Fruit fly (Drosophila melanogaster) whole organism, embryonic: ENCODE data around the gene yps.
A peak's percentile ranks its signal among the peaks of the same experiment; 100 is the strongest.

ENCODE experiments used
- Abd-B ChIP-seq: fragments of 200-800 bp; sonication (Bioruptor generic); optimal IDR thresholded peaks from 2 replicates; lab custom pipeline; 2018; ENCODE audit warnings: missing biosample characterization, mild to moderate bottlenecking, missing genetic modification characterization, moderate library complexity
- Ada2b ChIP-seq: fragments of 200-800 bp; sonication (Bioruptor generic); IDR thresholded peaks from 2 replicates; pipeline ENCODE4 v1.3.6; 2022; ENCODE audit warnings: missing biosample characterization, missing genetic modification characterization
- Blimp-1 ChIP-seq: fragments of 200-800 bp; sonication (Bioruptor generic); optimal IDR thresholded peaks from 3 replicates; lab custom pipeline; 2018; ENCODE audit warnings: missing biosample characterization, missing genetic modification characterization, mild to moderate bottlenecking, moderate library complexity, missing genetic modification reagents
- CG10274 ChIP-seq: fragments of 200-800 bp; sonication (Bioruptor generic); optimal IDR thresholded peaks from 3 replicates; lab custom pipeline; 2017; ENCODE audit warnings: missing biosample characterization, mild to moderate bottlenecking, missing genetic modification characterization
- CG10321 ChIP-seq: fragments of 200-800 bp; sonication (Bioruptor generic); IDR thresholded peaks from 2 replicates; pipeline ENCODE4 v1.3.6; 2022; ENCODE audit warnings: missing biosample characterization, missing genetic modification characterization
- CG10366 ChIP-seq: fragments of 200-800 bp; sonication (Bioruptor generic); IDR thresholded peaks from 2 replicates; pipeline ENCODE4 v1.3.6; 2022; ENCODE audit warnings: missing biosample characterization, missing genetic modification characterization
- CG11696 ChIP-seq: fragments of 200-800 bp; sonication (Bioruptor generic); IDR thresholded peaks from 2 replicates; pipeline ENCODE4 v1.3.6; 2022; ENCODE audit warnings: missing biosample characterization, missing genetic modification characterization
- CG12236 ChIP-seq: fragments of 200-800 bp; sonication (Bioruptor generic); optimal IDR thresholded peaks from 2 replicates; lab custom pipeline; 2016; ENCODE audit warnings: missing biosample characterization, missing genetic modification characterization
- CG13287 ChIP-seq: fragments of 200-800 bp; sonication (Bioruptor generic); IDR thresholded peaks from 2 replicates; pipeline ENCODE4 v1.3.6; 2022; ENCODE audit warnings: missing biosample characterization, missing genetic modification characterization; ENCODE audit not compliant: partially characterized antibody
- CG1647 ChIP-seq: fragments of 200-800 bp; sonication (Bioruptor generic); optimal IDR thresholded peaks from 3 replicates; lab custom pipeline; 2016; ENCODE audit warnings: missing biosample characterization, missing genetic modification characterization
- CG18011 ChIP-seq: fragments of 200-800 bp; sonication (Bioruptor generic); optimal IDR thresholded peaks from 2 replicates; lab custom pipeline; 2017; ENCODE audit warnings: missing biosample characterization, missing genetic modification characterization, mild to moderate bottlenecking, moderate library complexity, missing genotype
- CG31224 ChIP-seq: fragments of 200-800 bp; sonication (Bioruptor generic); IDR thresholded peaks from 2 replicates; pipeline ENCODE4 v1.3.6; 2022; ENCODE audit warnings: missing biosample characterization, missing genetic modification characterization
- CG31441 ChIP-seq: fragments of 200-800 bp; sonication (Bioruptor generic); IDR thresholded peaks from 2 replicates; pipeline ENCODE4 v1.3.6; 2022; ENCODE audit warnings: missing biosample characterization, missing genetic modification characterization
- CG3726 ChIP-seq: fragments of 200-800 bp; sonication (Bioruptor generic); IDR thresholded peaks from 3 replicates; pipeline ENCODE4, ENCODE4 v1.3.6; 2022; ENCODE audit warnings: missing biosample characterization, missing genetic modification characterization
- CG3847 ChIP-seq: fragments of 200-800 bp; sonication (Bioruptor generic); IDR thresholded peaks from 2 replicates; pipeline ENCODE4 v1.3.6; 2022; ENCODE audit warnings: missing biosample characterization, missing genetic modification characterization
- CG3995 ChIP-seq: fragments of 200-800 bp; sonication (Bioruptor generic); optimal IDR thresholded peaks from 3 replicates; lab custom pipeline; 2016; ENCODE audit warnings: missing biosample characterization, missing genetic modification characterization
- CG4282 ChIP-seq: fragments of 200-800 bp; sonication (Bioruptor generic); optimal IDR thresholded peaks from 2 replicates; lab custom pipeline; 2016; ENCODE audit warnings: missing biosample characterization, missing genetic modification characterization
- CG6683 ChIP-seq: fragments of 200-800 bp; sonication (Bioruptor generic); optimal IDR thresholded peaks from 2 replicates; lab custom pipeline; 2017; ENCODE audit warnings: missing biosample characterization, mild to moderate bottlenecking, missing genetic modification characterization, missing genetic modification reagents
- CG6689 ChIP-seq: fragments of 200-800 bp; sonication (Bioruptor generic); IDR thresholded peaks from 2 replicates; pipeline ENCODE4 v1.3.6; 2022; ENCODE audit warnings: missing biosample characterization, missing genetic modification characterization
- CG6813 ChIP-seq: fragments of 200-800 bp; sonication (Bioruptor generic); optimal IDR thresholded peaks from 2 replicates; lab custom pipeline; 2017; ENCODE audit warnings: missing biosample characterization, missing genetic modification characterization, mild to moderate bottlenecking, moderate library complexity, missing genetic modification reagents
- CG7372 ChIP-seq: fragments of 200-800 bp; sonication (Bioruptor generic); IDR thresholded peaks from 2 replicates; pipeline ENCODE4 v1.3.6; 2022; ENCODE audit warnings: missing biosample characterization, missing genetic modification characterization
- CG7745 ChIP-seq: fragments of 200-800 bp; sonication (Bioruptor generic); optimal IDR thresholded peaks from 2 replicates; lab custom pipeline; 2018; ENCODE audit warnings: missing biosample characterization, mild to moderate bottlenecking, missing genetic modification characterization, moderate library complexity
- CG9437 ChIP-seq: fragments of 200-800 bp; sonication (Bioruptor generic); optimal IDR thresholded peaks from 2 replicates; lab custom pipeline; 2018; ENCODE audit warnings: missing biosample characterization, mild to moderate bottlenecking, missing genetic modification characterization
- CG9817 ChIP-seq: fragments of 200-800 bp; sonication (Bioruptor generic); optimal IDR thresholded peaks from 2 replicates; lab custom pipeline; 2018; ENCODE audit warnings: missing biosample characterization, mild to moderate bottlenecking, missing genetic modification characterization, moderate library complexity
- Eip74EF ChIP-seq, 2 experiments: fragments of 200-800 bp in 1 of 2; fragments of >200 bp in 1 of 2; sonication (Bioruptor generic) in 1 of 2; optimal IDR thresholded peaks; 2 replicates each; lab custom pipeline; 2017 to 2019; ENCODE audit warnings: missing biosample characterization in 2 of 2, missing genetic modification characterization in 2 of 2, mild to moderate bottlenecking in 1 of 2, moderate library complexity in 1 of 2
- Hsf ChIP-seq: fragments of 200-800 bp; sonication (Bioruptor generic); optimal IDR thresholded peaks from 3 replicates; lab custom pipeline; 2016; ENCODE audit warnings: missing biosample characterization, missing genetic modification characterization
- Vsx1 ChIP-seq: fragments of 200-800 bp; sonication (Bioruptor generic); optimal IDR thresholded peaks from 2 replicates; lab custom pipeline; 2017; ENCODE audit warnings: missing biosample characterization, mild to moderate bottlenecking, missing genetic modification characterization, missing genetic modification reagents
- ab ChIP-seq: fragments of 200-800 bp; sonication (Bioruptor generic); optimal IDR thresholded peaks from 2 replicates; lab custom pipeline; 2016; ENCODE audit warnings: missing biosample characterization, missing genetic modification characterization
- ap ChIP-seq: fragments of 200-800 bp; sonication (Bioruptor generic); IDR thresholded peaks from 2 replicates; pipeline ENCODE4 v1.3.6; 2022; ENCODE audit warnings: missing biosample characterization, missing genetic modification characterization
- ara ChIP-seq: fragments of 200-800 bp; sonication (Bioruptor generic); IDR thresholded peaks from 2 replicates; pipeline ENCODE4 v1.3.6; 2022; ENCODE audit warnings: missing biosample characterization, missing genetic modification characterization
- bab2 ChIP-seq: fragments of 200-800 bp; sonication (Bioruptor generic); optimal IDR thresholded peaks from 2 replicates; lab custom pipeline; 2016; ENCODE audit warnings: missing biosample characterization, missing genetic modification characterization
- bbx ChIP-seq: fragments of 200-800 bp; sonication (Bioruptor generic); IDR thresholded peaks from 2 replicates; pipeline ENCODE4 v1.3.6; 2022; ENCODE audit warnings: missing biosample characterization, missing genetic modification characterization; ENCODE audit not compliant: partially characterized antibody
- br ChIP-seq: fragments of >200 bp; optimal IDR thresholded peaks from 2 replicates; lab custom pipeline; 2017
- chn ChIP-seq: fragments of 200-800 bp; sonication (Bioruptor generic); optimal IDR thresholded peaks from 2 replicates; lab custom pipeline; 2016; ENCODE audit warnings: missing biosample characterization, missing genetic modification characterization
- dan ChIP-seq: fragments of 200-800 bp; sonication (Bioruptor generic); IDR thresholded peaks from 2 replicates; pipeline ENCODE4 v1.3.6; 2022; ENCODE audit warnings: missing biosample characterization, missing genetic modification characterization
- danr ChIP-seq: fragments of 200-800 bp; sonication (Bioruptor generic); IDR thresholded peaks from 2 replicates; pipeline ENCODE4 v1.3.6; 2022; ENCODE audit warnings: missing biosample characterization, missing genetic modification characterization
- eve ChIP-seq, 2 experiments: fragments of >200 bp; optimal IDR thresholded peaks; 2 replicates each; lab custom pipeline; 2017; ENCODE audit warnings: missing biosample characterization in 2 of 2, missing genetic modification characterization in 2 of 2
- fru ChIP-seq: fragments of >200 bp; optimal IDR thresholded peaks from 2 replicates; lab custom pipeline; 2017
- gem ChIP-seq: fragments of 200-800 bp; sonication (Bioruptor generic); optimal IDR thresholded peaks from 2 replicates; lab custom pipeline; 2019; ENCODE audit warnings: missing biosample characterization, mild to moderate bottlenecking, missing genetic modification characterization, moderate library complexity
- ind ChIP-seq: fragments of 200-800 bp; sonication (Bioruptor generic); optimal IDR thresholded peaks from 3 replicates; lab custom pipeline; 2016; ENCODE audit warnings: missing biosample characterization, missing genetic modification characterization
- kay ChIP-seq: fragments of 200-800 bp; sonication (Bioruptor generic); optimal IDR thresholded peaks from 2 replicates; lab custom pipeline; 2016; ENCODE audit warnings: missing biosample characterization, missing genetic modification characterization
- lilli ChIP-seq: fragments of 200-800 bp; sonication (Bioruptor generic); optimal IDR thresholded peaks from 3 replicates; lab custom pipeline; 2016; ENCODE audit warnings: missing biosample characterization, missing genetic modification characterization
- luna ChIP-seq: fragments of 200-800 bp; sonication (Bioruptor generic); optimal IDR thresholded peaks from 2 replicates; lab custom pipeline; 2016; ENCODE audit warnings: missing biosample characterization, missing genetic modification characterization
- org-1 ChIP-seq: fragments of 200-800 bp; sonication (Bioruptor generic); optimal IDR thresholded peaks from 2 replicates; lab custom pipeline; 2017; ENCODE audit warnings: missing biosample characterization, missing genetic modification characterization
- phol ChIP-seq: fragments of 200-800 bp; sonication (Bioruptor generic); optimal IDR thresholded peaks from 3 replicates; lab custom pipeline; 2018; ENCODE audit warnings: missing biosample characterization, mild to moderate bottlenecking, missing genetic modification characterization, moderate library complexity
- seq ChIP-seq: fragments of 200-800 bp; sonication (Bioruptor generic); IDR thresholded peaks from 2 replicates; pipeline ENCODE4 v1.3.6; 2022; ENCODE audit warnings: missing biosample characterization, missing genetic modification characterization
- sisA ChIP-seq: fragments of 200-800 bp; sonication (Bioruptor generic); IDR thresholded peaks from 2 replicates; pipeline ENCODE4 v1.3.6; 2022; ENCODE audit warnings: missing biosample characterization, missing genetic modification characterization
- slou ChIP-seq: fragments of 200-800 bp; sonication (Bioruptor generic); optimal IDR thresholded peaks from 3 replicates; lab custom pipeline; 2016; ENCODE audit warnings: missing biosample characterization, missing genetic modification characterization
- unpg ChIP-seq: fragments of 200-800 bp; sonication (Bioruptor generic); optimal IDR thresholded peaks from 3 replicates; lab custom pipeline; 2018; ENCODE audit warnings: missing biosample characterization, mild to moderate bottlenecking, missing genetic modification characterization, moderate library complexity
- wek ChIP-seq: fragments of 200-800 bp; sonication (Bioruptor generic); optimal IDR thresholded peaks from 3 replicates; lab custom pipeline; 2018; ENCODE audit warnings: missing biosample characterization, mild to moderate bottlenecking, missing genetic modification characterization, moderate library complexity
- z ChIP-seq: fragments of 200-800 bp; sonication (Bioruptor generic); IDR thresholded peaks from 3 replicates; pipeline ENCODE4 v1.3.6; 2022; ENCODE audit warnings: missing biosample characterization, missing genetic modification characterization
- zf30C ChIP-seq: fragments of 200-800 bp; sonication (Bioruptor generic); optimal IDR thresholded peaks from 3 replicates; lab custom pipeline; 2018; ENCODE audit warnings: missing biosample characterization, mild to moderate bottlenecking, missing genetic modification characterization

Gene yps

DNA sequence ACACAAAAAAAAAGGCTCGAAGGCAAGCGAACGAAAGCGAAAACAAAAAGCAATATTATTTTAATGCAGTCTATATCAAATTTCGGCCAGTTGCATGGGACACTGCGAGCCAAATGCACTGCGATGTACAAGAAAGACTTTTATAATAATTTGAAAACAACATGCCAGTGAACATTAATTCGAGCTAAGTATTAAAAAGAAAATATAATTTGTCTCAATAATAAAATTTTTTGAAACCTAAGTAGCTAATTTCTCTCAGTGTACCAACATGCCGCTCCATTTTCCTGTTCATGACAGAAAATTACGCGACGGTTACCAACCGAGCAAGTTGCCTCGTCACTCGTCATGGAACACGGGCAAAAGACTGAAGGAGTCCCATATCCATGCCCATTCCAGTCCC lies 47.6 kb downstream of the yps start (continued):
- TF ChIP-seq CG13287 (GFP tag; lab: Robert Waterston, UW) (no peak), luna (GFP tag; lab: Kevin White, UChicago) (no peak), eve (GFP tag; optimal IDR thresholded peaks at IDR 0.05; lab: Kevin White, UChicago) (peak in 1 of 2 experiments; percentile 67), bbx (GFP tag; lab: Robert Waterston, UW) (no peak), CG31441 (peak; percentile 61), CG9437 (GFP tag; lab: Kevin White, UChicago) (peak; percentile 34), dan (no peak), CG7372 (GFP tag; lab: Robert Waterston, UW) (no peak), danr (GFP tag; lab: Robert Waterston, UW) (0 out of 2 replicates have a peak, but pooled peaks have one; percentile 44), unpg (GFP tag; lab: Kevin White, UChicago) (peak; percentile 52), CG10321 (GFP tag; lab: Robert Waterston, UW) (no peak), CG18011 (GFP tag; lab: Kevin White, UChicago) (no peak), zf30C (GFP tag; lab: Kevin White, UChicago) (peak; percentile 92), z (no peak), CG9817 (tag; lab: Kevin White, UChicago) (no peak), chn (GFP tag; lab: Kevin White, UChicago) (peak; percentile 63), seq (GFP tag; lab: Robert Waterston, UW) (no peak), Vsx1 (no peak), CG31224 (GFP tag; lab: Robert Waterston, UW) (peak; percentile 44; the same call in 1 of the 2 replicates), slou (GFP tag; lab: Kevin White, UChicago) (no peak), lilli (GFP tag; lab: Kevin White, UChicago) (peak; percentile 34), org-1 (GFP tag; lab: Kevin White, UChicago) (peak; percentile 6), CG10274 (GFP tag; lab: Kevin White, UChicago) (no peak), wek (GFP tag; lab: Kevin White, UChicago) (no peak), Hsf (peak; percentile 62), Abd-B (peak; percentile 25), ap (peak; percentile 36; the same call in 1 of the 2 replicates), sisA (GFP tag; lab: Robert Waterston, UW) (peak; percentile 74), CG6689 (GFP tag; lab: Robert Waterston, UW) (peak; percentile 67), kay (GFP tag; lab: Kevin White, UChicago) (no peak), CG3726 (GFP tag; lab: Robert Waterston, UW) (peak; percentile 58; the same call in 1 of the 3 replicates), CG4282 (GFP tag; lab: Kevin White, UChicago) (no peak), Eip74EF (GFP tag; optimal IDR thresholded peaks at IDR 0.05; lab: Kevin White, UChicago) (no peak), CG10366 (peak; percentile 66), CG6683 (GFP tag; lab: Kevin White, UChicago) (peak; percentile 5), CG7745 (tag; lab: Kevin White, UChicago) (no peak), CG11696 (GFP tag; lab: Robert Waterston, UW) (no peak), phol (tag; lab: Kevin White, UChicago) (peak; percentile 79), br (no peak), CG6813 (GFP tag; lab: Kevin White, UChicago) (peak; percentile 67), ind (GFP tag; lab: Kevin White, UChicago) (peak; percentile 31), Blimp-1 (GFP tag; lab: Kevin White, UChicago) (peak; percentile 80), CG3847 (0 out of 2 replicates have a peak, but pooled peaks have one; percentile 23), CG1647 (GFP tag; lab: Kevin White, UChicago) (no peak), gem (tag; lab: Kevin White, UChicago) (peak; percentile 76), ab (GFP tag; lab: Kevin White, UChicago) (no peak), bab2 (GFP tag; lab: Kevin White, UChicago) (peak; percentile 55), ara (GFP tag; lab: Robert Waterston, UW) (peak; percentile 78), Ada2b (GFP tag; lab: Robert Waterston, UW) (peak; percentile 48; the same call in 1 of the 2 replicates), fru (no peak), CG3995 (GFP tag; lab: Kevin White, UChicago) (no peak), CG12236 (GFP tag; lab: Kevin White, UChicago) (peak; percentile 9)
